Worm (Caenorhabditis elegans) whole organism, L1 larva: ENCODE data around the gene F26F2.4.

Source experiments
- egl-27 ChIP-seq, 2 experiments: fragments of 150-350 bp in 1 of 2; sonication (generic microtip); optimal IDR thresholded peaks; 3 replicates each; lab custom pipeline; 2017 to 2018; ENCODE audit warnings: missing biosample characterization in 2 of 2, missing genetic modification characterization in 2 of 2, missing genetic modification reagents in 2 of 2
- nhr-12 ChIP-seq: sonication (generic microtip); optimal IDR thresholded peaks from 2 replicates; lab custom pipeline; 2017; ENCODE audit warnings: missing biosample characterization, missing genetic modification characterization
- rnt-1 ChIP-seq: sonication (generic microtip); optimal IDR thresholded peaks from 2 replicates; lab custom pipeline; 2016; ENCODE audit warnings: mild to moderate bottlenecking, missing genetic modification characterization, moderate library complexity, missing compliant biosample characterization
- tbx-2 ChIP-seq: sonication (generic microtip); optimal IDR thresholded peaks from 2 replicates; lab custom pipeline; 2016; ENCODE audit warnings: missing genetic modification characterization, missing compliant biosample characterization
- ztf-11 ChIP-seq, 2 experiments: sonication (generic microtip); optimal IDR thresholded peaks; 2 replicates each; lab custom pipeline; 2016 to 2017; ENCODE audit warnings: missing genetic modification characterization in 2 of 2, missing biosample characterization in 1 of 2, missing compliant biosample characterization in 1 of 2

DNA sequence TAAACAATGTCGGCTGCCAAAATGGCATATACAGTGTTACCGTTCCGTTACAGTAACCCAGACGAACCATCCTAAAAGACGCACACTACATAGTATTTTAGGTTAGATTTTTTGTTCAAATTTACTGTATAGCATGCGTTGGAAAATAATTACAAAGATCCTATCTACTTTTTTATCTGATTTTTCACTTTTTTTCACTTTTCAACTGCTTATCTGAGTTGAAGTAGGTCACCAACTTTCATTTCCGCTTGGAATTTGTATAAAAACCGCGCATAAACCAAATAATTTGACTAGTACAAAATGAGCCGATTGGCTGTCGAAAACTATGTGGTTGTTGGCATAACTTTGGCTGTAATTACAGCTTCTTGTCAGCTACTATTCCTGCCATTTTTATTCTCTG lies 30.7 kb downstream of the F26F2.4 start, which contains the start of gene col-163:
- TF ChIP-seq nhr-12 (tag; lab: Kevin White, UChicago) (no peak), rnt-1 (tag; lab: Kevin White, UChicago) (no peak), egl-27 (tag; optimal IDR thresholded peaks at IDR 0.05; lab: Kevin White, UChicago) (no peak), ztf-11 (tag; optimal IDR thresholded peaks at IDR 0.05; lab: Kevin White, UChicago) (no peak), tbx-2 (no peak)
